Worm (Caenorhabditis elegans) whole organism, early embryonic: ENCODE data around the gene ref-2.

Source experiments
- B0310.2 ChIP-seq: sonication (generic microtip); optimal IDR thresholded peaks from 2 replicates; lab custom pipeline; 2016; ENCODE audit warnings: mild to moderate bottlenecking, missing genetic modification characterization, missing compliant biosample characterization
- F13C5.2 ChIP-seq: sonication (generic microtip); optimal IDR thresholded peaks from 2 replicates; lab custom pipeline; 2017; ENCODE audit warnings: mild to moderate bottlenecking, missing genetic modification characterization, inconsistent platforms, missing compliant biosample characterization
- aly-1 ChIP-seq: sonication (generic microtip); optimal IDR thresholded peaks from 2 replicates; lab custom pipeline; 2016; ENCODE audit warnings: missing genetic modification characterization, missing compliant biosample characterization
- ama-1 ChIP-seq: fragments of 150-350 bp; optimal IDR thresholded peaks from 2 replicates; lab custom pipeline; 2014
- ceh-13 ChIP-seq: fragments of 200-800 bp; sonication (Bioruptor generic); optimal IDR thresholded peaks from 2 replicates; lab custom pipeline; 2018; ENCODE audit warnings: mild to moderate bottlenecking, missing genetic modification characterization, missing compliant biosample characterization
- ceh-36 ChIP-seq: sonication (generic microtip); optimal IDR thresholded peaks from 2 replicates; lab custom pipeline; 2016; ENCODE audit warnings: missing genetic modification characterization, inconsistent platforms, missing compliant biosample characterization
- ets-7 ChIP-seq: sonication (generic microtip); optimal IDR thresholded peaks from 2 replicates; lab custom pipeline; 2016; ENCODE audit warnings: missing genotype, missing genetic modification characterization, missing compliant biosample characterization
- flt-1 ChIP-seq: fragments of 200-800 bp; sonication (Bioruptor generic); IDR thresholded peaks from 2 replicates; pipeline ENCODE4 v1.3.6; 2022; ENCODE audit warnings: missing genetic modification characterization, missing compliant biosample characterization
- hmbx-1 ChIP-seq: sonication (generic microtip); optimal IDR thresholded peaks from 2 replicates; lab custom pipeline; 2016; ENCODE audit warnings: mild to moderate bottlenecking, missing genetic modification characterization, missing compliant biosample characterization
- hmg-4 ChIP-seq: fragments of 200-800 bp; sonication (Bioruptor generic); optimal IDR thresholded peaks from 2 replicates; lab custom pipeline; 2018; ENCODE audit warnings: mild to moderate bottlenecking, missing genetic modification characterization, missing compliant biosample characterization
- hnd-1 ChIP-seq: sonication (generic microtip); optimal IDR thresholded peaks from 2 replicates; lab custom pipeline; 2016; ENCODE audit warnings: missing genetic modification characterization, missing compliant biosample characterization
- pes-1 ChIP-seq: fragments of 200-800 bp; sonication (Bioruptor generic); IDR thresholded peaks from 2 replicates; pipeline ENCODE4 v1.3.6; 2022; ENCODE audit warnings: missing genetic modification reagents, missing genetic modification characterization, missing compliant biosample characterization
- scrt-1 ChIP-seq: fragments of 200-800 bp; sonication (Bioruptor generic); IDR thresholded peaks from 2 replicates; pipeline ENCODE4 v1.3.6; 2022; ENCODE audit warnings: missing genetic modification characterization, missing compliant biosample characterization
- sea-1 ChIP-seq: fragments of 200-800 bp; sonication (Bioruptor generic); conservative IDR thresholded peaks from 2 replicates; pipeline ENCODE4 v1.3.6; 2022; ENCODE audit warnings: missing genetic modification characterization, missing compliant biosample characterization
- tbx-11 ChIP-seq: fragments of 200-800 bp; sonication (Bioruptor generic); IDR thresholded peaks from 2 replicates; pipeline ENCODE4 v1.3.6; 2022; ENCODE audit warnings: missing genetic modification characterization, missing compliant biosample characterization
- tbx-37 ChIP-seq: fragments of 200-800 bp; sonication (Bioruptor generic); conservative IDR thresholded peaks from 2 replicates; pipeline ENCODE4 v1.3.6; 2022; ENCODE audit warnings: missing genetic modification reagents, missing genetic modification characterization, missing compliant biosample characterization
- tra-4 ChIP-seq: sonication (generic microtip); optimal IDR thresholded peaks from 2 replicates; lab custom pipeline; 2017; ENCODE audit warnings: missing genetic modification characterization, missing compliant biosample characterization

Gene ref-2

ce11 chrX:7724099-7724498 is 19.9 kb upstream of the ref-2 start:
- TF ChIP-seq ceh-36 (tag; lab: Kevin White, UChicago) = no peak
- TF ChIP-seq aly-1 (tag; lab: Kevin White, UChicago) = no peak
- no peak for TF ChIP-seq tbx-37
- TF ChIP-seq pes-1 (GFP tag; lab: Robert Waterston, UW) = no peak
- no peak for TF ChIP-seq B0310.2 (tag; lab: Kevin White, UChicago)
- no peak for TF ChIP-seq hmbx-1 (tag; lab: Kevin White, UChicago)
- no peak for TF ChIP-seq F13C5.2 (tag; lab: Kevin White, UChicago)
- TF ChIP-seq ama-1 (lab: Kevin White, UChicago) = no peak
- no peak for TF ChIP-seq scrt-1 (GFP tag; lab: Robert Waterston, UW)
- TF ChIP-seq flt-1 (GFP tag; lab: Robert Waterston, UW) = no peak
- no peak for TF ChIP-seq tra-4 (tag; lab: Kevin White, UChicago)
- TF ChIP-seq hnd-1 (tag; lab: Kevin White, UChicago) = no peak
- no peak for TF ChIP-seq hmg-4 (GFP tag; lab: Kevin White, UChicago)
- TF ChIP-seq ets-7 (tag; lab: Kevin White, UChicago) = no peak
- no peak for TF ChIP-seq sea-1 (GFP tag; lab: Robert Waterston, UW)
- TF ChIP-seq tbx-11 (GFP tag; lab: Robert Waterston, UW) = no peak
- TF ChIP-seq ceh-13 (GFP tag; lab: Kevin White, UChicago) = no peak

- TF ChIP-seq B0310.2 (tag; lab: Kevin White, UChicago) (no peak), ceh-36 (tag; lab: Kevin White, UChicago) (no peak), tra-4 (tag; lab: Kevin White, UChicago) (no peak), ets-7 (tag; lab: Kevin White, UChicago) (no peak), pes-1 (GFP tag; lab: Robert Waterston, UW) (no peak), ceh-13 (GFP tag; lab: Kevin White, UChicago) (no peak), hmbx-1 (tag; lab: Kevin White, UChicago) (no peak), aly-1 (tag; lab: Kevin White, UChicago) (no peak), hmg-4 (GFP tag; lab: Kevin White, UChicago) (no peak)
These were observed 18.4 kb upstream of the ref-2 start, which contains the start of gene spp-14 for ce11 chrX:7725615-7726014. spp-14 (plus strand) TSS chrX:7725979.

- TF ChIP-seq flt-1 (GFP tag; lab: Robert Waterston, UW) (no peak), tbx-37 (no peak), ceh-13 (GFP tag; lab: Kevin White, UChicago) (no peak), tbx-11 (GFP tag; lab: Robert Waterston, UW) (no peak), scrt-1 (GFP tag; lab: Robert Waterston, UW) (no peak), ets-7 (tag; lab: Kevin White, UChicago) (no peak), ama-1 (lab: Kevin White, UChicago) (no peak), F13C5.2 (tag; lab: Kevin White, UChicago) (no peak), sea-1 (GFP tag; lab: Robert Waterston, UW) (no peak)
These were observed 17.7 kb upstream of the ref-2 start for ce11 chrX:7726351-7726750.

ce11 chrX:7727601-7728000 is 16.4 kb upstream of the ref-2 start, which contains the start of gene vit-1:
vit-1 (plus strand) TSS chrX:7727889.
- no peak for TF ChIP-seq ceh-36 (tag; lab: Kevin White, UChicago)
- TF ChIP-seq hmbx-1 (tag; lab: Kevin White, UChicago) = no peak
- TF ChIP-seq scrt-1 (GFP tag; lab: Robert Waterston, UW) = no peak
- no peak for TF ChIP-seq tbx-37
- TF ChIP-seq hmg-4 (GFP tag; lab: Kevin White, UChicago) = no peak
- no peak for TF ChIP-seq B0310.2 (tag; lab: Kevin White, UChicago)
- no peak for TF ChIP-seq F13C5.2 (tag; lab: Kevin White, UChicago)
- no peak for TF ChIP-seq tbx-11 (GFP tag; lab: Robert Waterston, UW)
- TF ChIP-seq aly-1 (tag; lab: Kevin White, UChicago) = no peak
- no peak for TF ChIP-seq hnd-1 (tag; lab: Kevin White, UChicago)
- TF ChIP-seq ama-1 (lab: Kevin White, UChicago) = no peak
- no peak for TF ChIP-seq flt-1 (GFP tag; lab: Robert Waterston, UW)
- TF ChIP-seq tra-4 (tag; lab: Kevin White, UChicago) = no peak

- TF ChIP-seq pes-1 (GFP tag; lab: Robert Waterston, UW) (no peak), tra-4 (tag; lab: Kevin White, UChicago) (no peak), hmg-4 (GFP tag; lab: Kevin White, UChicago) (no peak), hmbx-1 (tag; lab: Kevin White, UChicago) (no peak), ets-7 (tag; lab: Kevin White, UChicago) (no peak), ceh-13 (GFP tag; lab: Kevin White, UChicago) (no peak), hnd-1 (tag; lab: Kevin White, UChicago) (no peak), tbx-37 (no peak), flt-1 (GFP tag; lab: Robert Waterston, UW) (no peak), sea-1 (GFP tag; lab: Robert Waterston, UW) (no peak), aly-1 (tag; lab: Kevin White, UChicago) (no peak), ceh-36 (tag; lab: Kevin White, UChicago) (no peak), B0310.2 (tag; lab: Kevin White, UChicago) (no peak), tbx-11 (GFP tag; lab: Robert Waterston, UW) (no peak), ama-1 (lab: Kevin White, UChicago) (no peak), F13C5.2 (tag; lab: Kevin White, UChicago) (no peak), scrt-1 (GFP tag; lab: Robert Waterston, UW) (no peak)
These were observed 10.5 kb upstream of the ref-2 start for ce11 chrX:7733571-7733970.

- no peak for TF ChIP-seq flt-1 (GFP tag; lab: Robert Waterston, UW)
- TF ChIP-seq hmg-4 (GFP tag; lab: Kevin White, UChicago) = no peak
- no peak for TF ChIP-seq hmbx-1 (tag; lab: Kevin White, UChicago)
- no peak for TF ChIP-seq ets-7 (tag; lab: Kevin White, UChicago)
- no peak for TF ChIP-seq aly-1 (tag; lab: Kevin White, UChicago)
- TF ChIP-seq F13C5.2 (tag; lab: Kevin White, UChicago) = no peak
- no peak for TF ChIP-seq tra-4 (tag; lab: Kevin White, UChicago)
- no peak for TF ChIP-seq hnd-1 (tag; lab: Kevin White, UChicago)
- TF ChIP-seq sea-1 (GFP tag; lab: Robert Waterston, UW) = no peak
- no peak for TF ChIP-seq ceh-36 (tag; lab: Kevin White, UChicago)
- TF ChIP-seq pes-1 (GFP tag; lab: Robert Waterston, UW) = no peak
- no peak for TF ChIP-seq ceh-13 (GFP tag; lab: Kevin White, UChicago)
- TF ChIP-seq tbx-37 = no peak
- TF ChIP-seq ama-1 (lab: Kevin White, UChicago) = no peak
- TF ChIP-seq B0310.2 (tag; lab: Kevin White, UChicago) = no peak
- no peak for TF ChIP-seq tbx-11 (GFP tag; lab: Robert Waterston, UW)
- no peak for TF ChIP-seq scrt-1 (GFP tag; lab: Robert Waterston, UW)
These were observed 7.9 kb upstream of the ref-2 start, which contains the start of gene set-12 for ce11 chrX:7736171-7736570. set-12 (minus strand) TSS chrX:7736271.
